Worm (Caenorhabditis elegans) whole organism, L4 larva: Measurements from ENCODE around the gene sgo-1.

Experiments
- D1046.2 ChIP-seq: fragments of 200-800 bp; sonication (Bioruptor generic); IDR thresholded peaks from 2 replicates; pipeline ENCODE4 v1.3.6; 2022; ENCODE audit warnings: missing genetic modification characterization, missing compliant biosample characterization
- T20F7.1 ChIP-seq: fragments of 200-800 bp; sonication (Bioruptor generic); optimal IDR thresholded peaks from 2 replicates; lab custom pipeline; 2018; ENCODE audit warnings: mild to moderate bottlenecking, missing genetic modification characterization, missing compliant biosample characterization
- Y105C5A.15 ChIP-seq: fragments of 200-800 bp; sonication (Bioruptor generic); IDR thresholded peaks from 2 replicates; pipeline ENCODE4 v1.3.6; 2022; ENCODE audit warnings: missing genetic modification characterization, missing compliant biosample characterization
- Y48G9A.11 ChIP-seq: fragments of 200-800 bp; sonication (Bioruptor generic); IDR thresholded peaks from 2 replicates; pipeline ENCODE4 v1.3.6; 2022; ENCODE audit warnings: missing genetic modification reagents, missing genetic modification characterization, missing compliant biosample characterization
- ZK337.2 ChIP-seq: fragments of 200-800 bp; sonication (Bioruptor generic); IDR thresholded peaks from 2 replicates; pipeline ENCODE4 v1.3.6; 2022; ENCODE audit warnings: missing genetic modification reagents, missing genetic modification characterization, missing compliant biosample characterization
- ZK546.5 ChIP-seq, 2 experiments: sonication (generic microtip); optimal IDR thresholded peaks; 2 replicates each; lab custom pipeline; 2017; ENCODE audit warnings: missing biosample characterization in 2 of 2, missing genetic modification characterization in 2 of 2
- aha-1 ChIP-seq: fragments of 150-350 bp; peaks from one replicate; lab custom pipeline; 2014; ENCODE audit warnings: missing biosample characterization, missing genetic modification characterization
- ces-1 ChIP-seq: fragments of 150-350 bp; sonication (generic microtip); optimal IDR thresholded peaks from 4 replicates; lab custom pipeline; 2014; ENCODE audit warnings: missing biosample characterization, missing genetic modification reagents, missing genetic modification characterization
- cey-2 ChIP-seq: sonication (generic microtip); optimal IDR thresholded peaks from 3 replicates; lab custom pipeline; 2017; ENCODE audit warnings: missing genetic modification characterization, mild to moderate bottlenecking, missing compliant biosample characterization, antibody characterized with exemption, borderline replicate concordance; ENCODE audit not compliant: insufficient read depth
- ctbp-1 ChIP-seq: fragments of 200-800 bp; sonication (Bioruptor generic); IDR thresholded peaks from 2 replicates; pipeline ENCODE4 v1.3.6; 2022; ENCODE audit warnings: missing genetic modification reagents, missing genetic modification characterization, missing compliant biosample characterization
- daf-16 ChIP-seq, 3 experiments: sonication (generic microtip); optimal IDR thresholded peaks; 2 replicates each; lab custom pipeline; 2016 to 2017; ENCODE audit warnings: missing genetic modification characterization in 3 of 3, missing genetic modification reagents in 3 of 3, mild to moderate bottlenecking in 2 of 3, missing compliant biosample characterization in 2 of 3, missing biosample characterization in 1 of 3, moderate library complexity in 1 of 3
- dmd-6 ChIP-seq: fragments of 200-800 bp; sonication (Bioruptor generic); IDR thresholded peaks from 2 replicates; pipeline ENCODE4 v1.3.6; 2022; ENCODE audit warnings: missing genetic modification reagents, missing genetic modification characterization, missing compliant biosample characterization
- dmd-9 ChIP-seq: fragments of 200-800 bp; sonication (Bioruptor generic); IDR thresholded peaks from 2 replicates; pipeline ENCODE4 v1.3.6; 2022; ENCODE audit warnings: missing genetic modification reagents, missing genetic modification characterization, missing compliant biosample characterization
- dpl-1 ChIP-seq: fragments of 150-350 bp; optimal IDR thresholded peaks from 2 replicates; lab custom pipeline; 2014; ENCODE audit warnings: missing biosample characterization, missing genetic modification reagents, missing genetic modification characterization
- dve-1 ChIP-seq: sonication (generic microtip); optimal IDR thresholded peaks from 2 replicates; lab custom pipeline; 2017; ENCODE audit warnings: antibody characterized with exemption, mild to moderate bottlenecking, missing genetic modification characterization, missing compliant biosample characterization; ENCODE audit not compliant: insufficient read depth
- fkh-10 ChIP-seq: fragments of 150-350 bp; optimal IDR thresholded peaks from 2 replicates; lab custom pipeline; 2014; ENCODE audit warnings: missing biosample characterization, missing genetic modification reagents, missing genetic modification characterization
- gei-8 ChIP-seq: fragments of 200-800 bp; sonication (Bioruptor generic); optimal IDR thresholded peaks from 2 replicates; lab custom pipeline; 2018; ENCODE audit warnings: mild to moderate bottlenecking, missing genetic modification characterization, missing compliant biosample characterization
- hif-1 ChIP-seq, 2 experiments: sonication (generic microtip); optimal IDR thresholded peaks; 2 replicates each; lab custom pipeline; 2016 to 2017; ENCODE audit warnings: missing compliant biosample characterization in 2 of 2, missing genetic modification characterization in 2 of 2, missing genetic modification reagents in 2 of 2, missing genotype in 2 of 2, mild to moderate bottlenecking in 1 of 2
- hlh-11 ChIP-seq: fragments of 200-800 bp; sonication (Bioruptor generic); optimal IDR thresholded peaks from 2 replicates; lab custom pipeline; 2018; ENCODE audit warnings: mild to moderate bottlenecking, missing genetic modification characterization, missing compliant biosample characterization
- hlh-30 ChIP-seq: sonication (generic microtip); optimal IDR thresholded peaks from 2 replicates; lab custom pipeline; 2017; ENCODE audit warnings: antibody characterized with exemption, mild to moderate bottlenecking, missing genetic modification characterization, missing compliant biosample characterization; ENCODE audit not compliant: insufficient read depth
- hmg-1.1 ChIP-seq: fragments of 200-800 bp; sonication (Bioruptor generic); IDR thresholded peaks from 2 replicates; pipeline ENCODE4 v1.3.6; 2022; ENCODE audit warnings: missing genetic modification reagents, missing genetic modification characterization, missing compliant biosample characterization
- lin-29 ChIP-seq: fragments of 200-800 bp; sonication (Bioruptor generic); IDR thresholded peaks from 2 replicates; pipeline ENCODE4 v1.3.6; 2022; ENCODE audit warnings: missing genetic modification reagents, missing genetic modification characterization, missing compliant biosample characterization
- lin-38 ChIP-seq: fragments of 200-800 bp; sonication (Bioruptor generic); IDR thresholded peaks from 2 replicates; pipeline ENCODE4 v1.3.6; 2022; ENCODE audit warnings: missing genetic modification reagents, missing genetic modification characterization, missing compliant biosample characterization
- lir-3 ChIP-seq: sonication (generic microtip); optimal IDR thresholded peaks from 2 replicates; lab custom pipeline; 2016; ENCODE audit warnings: mild to moderate bottlenecking, missing genetic modification characterization, missing compliant biosample characterization
- lsy-2 ChIP-seq, 2 experiments: fragments of 150-350 bp in 1 of 2; sonication (generic microtip) in 1 of 2; optimal IDR thresholded peaks; 2 replicates each; lab custom pipeline; 2014 to 2017; ENCODE audit warnings: missing biosample characterization in 2 of 2, missing genetic modification characterization in 2 of 2
- mdl-1 ChIP-seq, 2 experiments: fragments of 150-350 bp in 1 of 2; sonication (generic microtip) in 1 of 2; optimal IDR thresholded peaks; 2 replicates each; lab custom pipeline; 2014 to 2017; ENCODE audit warnings: missing biosample characterization in 2 of 2, missing genetic modification characterization in 2 of 2
- mep-1 ChIP-seq: fragments of 150-350 bp; sonication (generic microtip); optimal IDR thresholded peaks from 3 replicates; lab custom pipeline; 2014; ENCODE audit warnings: missing biosample characterization, missing genetic modification characterization
- mes-2 ChIP-seq: sonication (generic microtip); optimal IDR thresholded peaks from 2 replicates; lab custom pipeline; 2016; ENCODE audit warnings: missing genotype, mild to moderate bottlenecking, missing genetic modification characterization, missing compliant biosample characterization; ENCODE audit not compliant: poor library complexity, severe bottlenecking
- mxl-3 ChIP-seq: fragments of 200-800 bp; sonication (Bioruptor generic); optimal IDR thresholded peaks from 2 replicates; lab custom pipeline; 2018; ENCODE audit warnings: mild to moderate bottlenecking, missing genetic modification characterization, missing compliant biosample characterization
- nhr-11 ChIP-seq: fragments of 150-350 bp; optimal IDR thresholded peaks from 2 replicates; lab custom pipeline; 2014; ENCODE audit warnings: missing biosample characterization, missing genetic modification characterization
- nhr-28 ChIP-seq: fragments of 150-350 bp; optimal IDR thresholded peaks from 2 replicates; lab custom pipeline; 2014; ENCODE audit warnings: missing biosample characterization, missing genetic modification characterization
- nhr-41 ChIP-seq: fragments of 200-800 bp; sonication (Bioruptor generic); IDR thresholded peaks from 2 replicates; pipeline ENCODE4 v1.3.6; 2022; ENCODE audit warnings: missing genetic modification reagents, missing genetic modification characterization, missing compliant biosample characterization
- nhr-77 ChIP-seq: fragments of 150-350 bp; optimal IDR thresholded peaks from 2 replicates; lab custom pipeline; 2014; ENCODE audit warnings: missing biosample characterization, missing genetic modification characterization
- pha-4 ChIP-seq, 2 experiments: fragments of 150-350 bp in 1 of 2; fragments of 200-800 bp in 1 of 2; sonication (Bioruptor generic) in 1 of 2; IDR thresholded peaks in 1 of 2; optimal IDR thresholded peaks in 1 of 2; 2 replicates each; pipeline versions ENCODE4 v1.3.6 to Lab custom; 2014 to 2022; ENCODE audit warnings: missing genetic modification characterization in 2 of 2, missing genetic modification reagents in 2 of 2, missing biosample characterization in 1 of 2, missing compliant biosample characterization in 1 of 2
- rbr-2 ChIP-seq: sonication (generic microtip); optimal IDR thresholded peaks from 2 replicates; lab custom pipeline; 2016; ENCODE audit warnings: missing genotype, missing genetic modification characterization, missing compliant biosample characterization
- set-16 ChIP-seq: fragments of 200-800 bp; sonication (Bioruptor generic); IDR thresholded peaks from 2 replicates; pipeline ENCODE4 v1.3.6; 2022; ENCODE audit warnings: missing genetic modification reagents, missing genetic modification characterization, missing compliant biosample characterization
- skn-1 ChIP-seq: fragments of 150-350 bp; optimal IDR thresholded peaks from 2 replicates; lab custom pipeline; 2014; ENCODE audit warnings: missing biosample characterization, missing genetic modification characterization
- snpc-1.2 ChIP-seq: fragments of 200-800 bp; sonication (Bioruptor generic); IDR thresholded peaks from 2 replicates; pipeline ENCODE4 v1.3.6; 2022; ENCODE audit warnings: missing genetic modification reagents, missing genetic modification characterization, missing compliant biosample characterization
- tag-97 ChIP-seq: fragments of 200-800 bp; sonication (Bioruptor generic); IDR thresholded peaks from 2 replicates; pipeline ENCODE4 v1.3.6; 2022; ENCODE audit warnings: missing genetic modification characterization, missing compliant biosample characterization
- tra-1 ChIP-seq: fragments of 200-800 bp; sonication (Bioruptor generic); IDR thresholded peaks from 2 replicates; pipeline ENCODE4 v1.3.6; 2022; ENCODE audit warnings: missing genetic modification reagents, missing genetic modification characterization, missing compliant biosample characterization
- unc-130 ChIP-seq: sonication (generic microtip); optimal IDR thresholded peaks from 2 replicates; lab custom pipeline; 2016; ENCODE audit warnings: missing genetic modification reagents, missing genetic modification characterization, missing compliant biosample characterization
- zfp-3 ChIP-seq: fragments of 200-800 bp; sonication (Bioruptor generic); conservative IDR thresholded peaks from 2 replicates; pipeline ENCODE4 v1.3.6; 2022; ENCODE audit warnings: missing genetic modification reagents, missing genetic modification characterization, missing compliant biosample characterization
- zip-2 ChIP-seq: fragments of 150-350 bp; optimal IDR thresholded peaks from 2 replicates; lab custom pipeline; 2014; ENCODE audit warnings: missing biosample characterization, missing genetic modification characterization

The sgo-1 gene

DNA sequence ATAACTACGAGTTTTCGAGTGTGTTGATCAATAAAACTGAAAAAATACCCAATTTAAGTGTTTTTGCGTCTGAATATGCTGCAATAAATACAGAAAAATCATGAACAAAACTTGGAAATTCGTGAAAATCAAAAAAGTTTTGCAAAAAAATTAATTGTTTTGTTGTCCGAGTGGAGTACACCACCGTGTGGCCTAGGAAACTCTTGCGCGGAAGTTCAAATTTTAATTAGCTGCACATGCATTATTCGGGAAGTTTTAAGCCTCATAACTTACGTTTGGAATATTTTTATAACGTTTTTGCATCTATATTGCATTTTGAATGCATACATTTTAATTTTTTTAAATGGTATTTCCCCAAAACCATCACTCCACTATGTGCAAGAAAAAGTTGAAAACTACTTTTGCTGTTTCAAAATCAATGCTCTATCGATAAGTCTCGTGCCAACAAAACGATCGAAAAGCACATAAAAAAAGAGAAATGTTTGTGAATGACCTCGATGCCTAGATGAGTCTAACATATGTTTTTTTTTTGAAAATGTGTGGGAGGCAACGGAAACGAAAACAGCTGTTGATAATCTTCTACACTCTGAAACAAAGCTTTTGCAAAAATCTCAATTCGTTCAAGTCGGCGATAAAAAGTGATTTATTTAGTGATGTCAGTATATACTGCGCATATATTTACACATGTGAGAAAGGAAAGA lies 20.3 kb upstream of the sgo-1 start:
- no peak for TF ChIP-seq ces-1 (GFP tag; lab: Kevin White, UChicago)
- TF ChIP-seq tra-1 (GFP tag; lab: Robert Waterston, UW): no peak
- TF ChIP-seq cey-2 (tag; lab: Kevin White, UChicago): no peak
- TF ChIP-seq nhr-41 (GFP tag; lab: Robert Waterston, UW): no peak
- no peak for TF ChIP-seq skn-1 (tag; lab: Kevin White, UChicago)
- TF ChIP-seq lin-38 (GFP tag; lab: Robert Waterston, UW): peak; percentile 40
- TF ChIP-seq Y48G9A.11: peak; percentile 50; the same call in 1 of the 2 replicates
- TF ChIP-seq dpl-1 (GFP tag; lab: Kevin White, UChicago): peak; percentile 83
- peak; percentile 49; the same call in 1 of the 2 replicates for TF ChIP-seq ZK337.2 (GFP tag; lab: Robert Waterston, UW)
- TF ChIP-seq dmd-6: peak; percentile 38; the same call in 1 of the 2 replicates
- peak in 1 of 2 experiments; percentile 45 for TF ChIP-seq lsy-2 (tag; optimal IDR thresholded peaks at IDR 0.05; lab: Kevin White, UChicago)
- peak; percentile 60 for TF ChIP-seq aha-1 (tag; lab: Kevin White, UChicago)
- TF ChIP-seq dmd-9 (GFP tag; lab: Robert Waterston, UW): no peak
- TF ChIP-seq unc-130 (GFP tag; lab: Kevin White, UChicago): peak; percentile 62
- no peak for TF ChIP-seq D1046.2 (GFP tag; lab: Robert Waterston, UW)
- TF ChIP-seq dve-1 (tag; lab: Kevin White, UChicago): peak; percentile 41
- TF ChIP-seq hif-1 (tag; optimal IDR thresholded peaks at IDR 0.05; lab: Kevin White, UChicago): peak in 1 of 2 experiments; percentile 22
- no peak for TF ChIP-seq gei-8
- TF ChIP-seq rbr-2: no peak
- peak; percentile 29 for TF ChIP-seq hlh-11 (tag; lab: Kevin White, UChicago)
- no peak for TF ChIP-seq zfp-3
- TF ChIP-seq nhr-28 (tag; lab: Kevin White, UChicago): peak; percentile 32
- TF ChIP-seq daf-16 (GFP tag; optimal IDR thresholded peaks at IDR 0.05; lab: Kevin White, UChicago): no peak
- peak; percentile 24 for TF ChIP-seq daf-16 (tag; optimal IDR thresholded peaks at IDR 0.05; lab: Kevin White, UChicago)
- TF ChIP-seq zip-2 (tag; lab: Kevin White, UChicago): no peak
- TF ChIP-seq lir-3: no peak
- peak; percentile 92 for TF ChIP-seq mes-2 (tag; lab: Kevin White, UChicago)
- 0 out of 2 replicates have a peak, but pooled peaks have one; percentile 25 for TF ChIP-seq snpc-1.2 (GFP tag; lab: Robert Waterston, UW)
- no peak for TF ChIP-seq Y105C5A.15 (GFP tag; lab: Robert Waterston, UW)
- TF ChIP-seq lin-29 (GFP tag; lab: Robert Waterston, UW): no peak

ce11 chrIV:7815683-7816183 lies 19.5 kb upstream of the sgo-1 start, which contains the start of gene cdgs-1:
cdgs-1 (minus strand) TSS chrIV:7815733.
- TF ChIP-seq mep-1 (peak; percentile 48), T20F7.1 (GFP tag; lab: Kevin White, UChicago) (no peak), dpl-1 (GFP tag; lab: Kevin White, UChicago) (peak; percentile 44), hmg-1.1 (GFP tag; lab: Robert Waterston, UW) (0 out of 2 replicates have a peak, but pooled peaks have one; percentile 40), hlh-11 (tag; lab: Kevin White, UChicago) (peak; percentile 72), nhr-28 (tag; lab: Kevin White, UChicago) (peak; percentile 64), snpc-1.2 (GFP tag; lab: Robert Waterston, UW) (no peak), set-16 (GFP tag; lab: Robert Waterston, UW) (no peak), ZK546.5 (tag; optimal IDR thresholded peaks at IDR 0.05; lab: Kevin White, UChicago) (no peak), nhr-77 (tag; lab: Kevin White, UChicago) (peak; percentile 38), daf-16 (GFP tag; optimal IDR thresholded peaks at IDR 0.05; lab: Kevin White, UChicago) (no peak), daf-16 (tag; optimal IDR thresholded peaks at IDR 0.05; lab: Kevin White, UChicago) (peak; percentile 94), ces-1 (GFP tag; lab: Kevin White, UChicago) (peak; percentile 40), pha-4 (GFP tag; IDR thresholded peaks at IDR 0.05; lab: Robert Waterston, UW) (no peak), pha-4 (tag; optimal IDR thresholded peaks at IDR 0.05; lab: Kevin White, UChicago) (peak; percentile 26), fkh-10 (peak; percentile 51), lin-38 (GFP tag; lab: Robert Waterston, UW) (0 out of 2 replicates have a peak, but pooled peaks have one; percentile 8), hlh-30 (tag; lab: Kevin White, UChicago) (peak; percentile 96), ctbp-1 (GFP tag; lab: Robert Waterston, UW) (peak; percentile 23; the same call in 1 of the 2 replicates), nhr-11 (peak; percentile 44), lsy-2 (tag; optimal IDR thresholded peaks at IDR 0.05; lab: Kevin White, UChicago) (peak in 1 of 2 experiments; percentile 57), mdl-1 (tag; optimal IDR thresholded peaks at IDR 0.05; lab: Kevin White, UChicago) (peak; percentile 59 to 90), dve-1 (tag; lab: Kevin White, UChicago) (peak; percentile 8), mxl-3 (GFP tag; lab: Kevin White, UChicago) (peak; percentile 74), tag-97 (GFP tag; lab: Robert Waterston, UW) (no peak), rbr-2 (peak; percentile 42)
